Worm (Caenorhabditis elegans) whole organism, L4/young adult: ENCODE data around the gene T28A11.25.

Experiments
- W03F9.2 ChIP-seq: fragments of 150-350 bp; optimal IDR thresholded peaks from 2 replicates; lab custom pipeline; 2014; ENCODE audit warnings: missing biosample characterization, missing genetic modification characterization
- dao-5 ChIP-seq: sonication (generic microtip); optimal IDR thresholded peaks from 2 replicates; lab custom pipeline; 2016; ENCODE audit warnings: missing genotype, missing genetic modification characterization, moderate library complexity, missing compliant biosample characterization
- him-1 ChIP-seq: sonication (generic microtip); optimal IDR thresholded peaks from 2 replicates; lab custom pipeline; 2016; ENCODE audit warnings: missing genotype, missing genetic modification reagents, missing genetic modification characterization, missing compliant biosample characterization

- TF ChIP-seq W03F9.2 (tag; lab: Kevin White, UChicago) (no peak), him-1 (tag; lab: Kevin White, UChicago) (no peak), dao-5 (tag; lab: Kevin White, UChicago) (no peak)
Observed at ce11 chrV:3257277-3257676, 24.3 kb upstream of the T28A11.25 start, which contains the start of gene T28A11.22.
